Fruit fly (Drosophila melanogaster) whole organism, embryonic: Measurements from ENCODE around the gene CG16789.
A peak's percentile ranks its signal among the peaks of the same experiment; 100 is the strongest.

Experiments
- B-H2 ChIP-seq: fragments of 200-800 bp; sonication (Bioruptor generic); optimal IDR thresholded peaks from 2 replicates; lab custom pipeline; 2018; ENCODE audit warnings: missing biosample characterization, mild to moderate bottlenecking, missing genetic modification characterization
- CG10654 ChIP-seq: fragments of 200-800 bp; sonication (Bioruptor generic); optimal IDR thresholded peaks from 2 replicates; lab custom pipeline; 2016; ENCODE audit warnings: missing biosample characterization, missing genetic modification characterization
- CG11723 ChIP-seq: fragments of 200-800 bp; sonication (Bioruptor generic); optimal IDR thresholded peaks from 2 replicates; lab custom pipeline; 2017; ENCODE audit warnings: missing biosample characterization, mild to moderate bottlenecking, missing genetic modification characterization
- CG15269 ChIP-seq: fragments of 200-800 bp; sonication (Bioruptor generic); optimal IDR thresholded peaks from 2 replicates; lab custom pipeline; 2018; ENCODE audit warnings: missing biosample characterization, mild to moderate bottlenecking, missing genetic modification characterization, moderate library complexity
- CG17328 ChIP-seq: fragments of 200-800 bp; sonication (Bioruptor generic); IDR thresholded peaks from 2 replicates; pipeline ENCODE4 v1.3.6; 2022; ENCODE audit warnings: missing biosample characterization, missing genetic modification characterization
- CG1832 ChIP-seq: fragments of 200-800 bp; sonication (Bioruptor generic); optimal IDR thresholded peaks from 2 replicates; lab custom pipeline; 2017; ENCODE audit warnings: missing biosample characterization, mild to moderate bottlenecking, missing genetic modification characterization, inconsistent platforms
- CG4424 ChIP-seq: fragments of 200-800 bp; sonication (Bioruptor generic); optimal IDR thresholded peaks from 3 replicates; lab custom pipeline; 2016; ENCODE audit warnings: missing biosample characterization, missing genetic modification characterization
- CG6683 ChIP-seq: fragments of 200-800 bp; sonication (Bioruptor generic); optimal IDR thresholded peaks from 2 replicates; lab custom pipeline; 2017; ENCODE audit warnings: missing biosample characterization, mild to moderate bottlenecking, missing genetic modification characterization, missing genetic modification reagents
- CG7556 ChIP-seq: fragments of 200-800 bp; sonication (Bioruptor generic); optimal IDR thresholded peaks from 2 replicates; lab custom pipeline; 2017; ENCODE audit warnings: missing biosample characterization, mild to moderate bottlenecking, missing genetic modification characterization
- CG7786 ChIP-seq: fragments of 200-800 bp; sonication (Bioruptor generic); optimal IDR thresholded peaks from 2 replicates; lab custom pipeline; 2016; ENCODE audit warnings: missing biosample characterization, missing genetic modification characterization
- CG8359 ChIP-seq: fragments of 200-800 bp; sonication (Bioruptor generic); optimal IDR thresholded peaks from 2 replicates; lab custom pipeline; 2017; ENCODE audit warnings: missing biosample characterization, mild to moderate bottlenecking, missing genetic modification characterization, borderline replicate concordance
- CG8924 ChIP-seq: fragments of 200-800 bp; optimal IDR thresholded peaks from 3 replicates; lab custom pipeline; 2019; ENCODE audit warnings: missing biosample characterization, mild to moderate bottlenecking, missing genetic modification characterization, moderate library complexity
- CTCF ChIP-seq: fragments of 200-800 bp; sonication (Bioruptor generic); optimal IDR thresholded peaks from 2 replicates; lab custom pipeline; 2017; ENCODE audit warnings: missing biosample characterization, mild to moderate bottlenecking, missing genetic modification characterization, moderate library complexity
- Deaf1 ChIP-seq: fragments of 200-800 bp; optimal IDR thresholded peaks from 3 replicates; lab custom pipeline; 2019; ENCODE audit warnings: missing biosample characterization, mild to moderate bottlenecking, missing genetic modification characterization, moderate library complexity
- Dip3 ChIP-seq: fragments of 200-800 bp; sonication (Bioruptor generic); optimal IDR thresholded peaks from 3 replicates; lab custom pipeline; 2016; ENCODE audit warnings: missing biosample characterization, missing genetic modification characterization
- E2f1 ChIP-seq: fragments of 200-800 bp; sonication (Bioruptor generic); IDR thresholded peaks from 2 replicates; pipeline ENCODE4 v1.3.6; 2022; ENCODE audit warnings: missing biosample characterization, missing genetic modification characterization
- Hand ChIP-seq: fragments of 200-800 bp; sonication (Bioruptor generic); optimal IDR thresholded peaks from 2 replicates; lab custom pipeline; 2017; ENCODE audit warnings: mild to moderate bottlenecking, missing biosample characterization, missing genetic modification reagents, missing genetic modification characterization
- Jarid2 ChIP-seq: fragments of 200-800 bp; sonication (Bioruptor generic); optimal IDR thresholded peaks from 3 replicates; lab custom pipeline; 2017; ENCODE audit warnings: mild to moderate bottlenecking, missing biosample characterization, missing genetic modification reagents, missing genetic modification characterization
- Mad ChIP-seq: fragments of 200-800 bp; sonication (Bioruptor generic); optimal IDR thresholded peaks from 2 replicates; lab custom pipeline; 2016; ENCODE audit warnings: missing biosample characterization, missing genetic modification characterization
- Med ChIP-seq: fragments of 200-800 bp; sonication (Bioruptor generic); peaks from one replicate; lab custom pipeline; 2016; ENCODE audit warnings: missing biosample characterization, missing genetic modification characterization, mild to moderate bottlenecking, inconsistent platforms, moderate library complexity
- Mes4 ChIP-seq: fragments of 200-800 bp; sonication (Bioruptor generic); optimal IDR thresholded peaks from 2 replicates; lab custom pipeline; 2016; ENCODE audit warnings: missing biosample characterization, missing genetic modification characterization
- Myb ChIP-seq: fragments of 200-800 bp; sonication (Bioruptor generic); optimal IDR thresholded peaks from 2 replicates; lab custom pipeline; 2016; ENCODE audit warnings: missing biosample characterization, missing genetic modification characterization
- NC2β ChIP-seq: fragments of 200-800 bp; sonication (Bioruptor generic); optimal IDR thresholded peaks from 2 replicates; lab custom pipeline; 2016; ENCODE audit warnings: missing biosample characterization, missing genetic modification characterization
- Nf-YA ChIP-seq: fragments of 200-800 bp; sonication (Bioruptor generic); IDR thresholded peaks from 2 replicates; pipeline ENCODE4 v1.3.6; 2022; ENCODE audit warnings: missing biosample characterization, missing genetic modification characterization
- Nf-YB ChIP-seq: fragments of 200-800 bp; sonication (Bioruptor generic); optimal IDR thresholded peaks from 3 replicates; lab custom pipeline; 2019; ENCODE audit warnings: missing biosample characterization, mild to moderate bottlenecking, missing genetic modification characterization, moderate library complexity
- Oli ChIP-seq: fragments of 200-800 bp; sonication (Bioruptor generic); optimal IDR thresholded peaks from 2 replicates; lab custom pipeline; 2018; ENCODE audit warnings: missing biosample characterization, mild to moderate bottlenecking, missing genetic modification characterization, moderate library complexity
- br ChIP-seq: fragments of >200 bp; optimal IDR thresholded peaks from 2 replicates; lab custom pipeline; 2017
- cad ChIP-seq: fragments of >200 bp; optimal IDR thresholded peaks from 2 replicates; lab custom pipeline; 2017; ENCODE audit warnings: missing biosample characterization, missing genetic modification characterization
- crp ChIP-seq, 2 experiments: fragments of 200-800 bp; sonication (Bioruptor generic); optimal IDR thresholded peaks; 2 replicates in 1 of 2; 3 replicates in 1 of 2; lab custom pipeline; 2017; ENCODE audit warnings: missing biosample characterization in 2 of 2, missing genetic modification characterization in 2 of 2, mild to moderate bottlenecking in 1 of 2, moderate library complexity in 1 of 2
- danr ChIP-seq: fragments of 200-800 bp; sonication (Bioruptor generic); IDR thresholded peaks from 2 replicates; pipeline ENCODE4 v1.3.6; 2022; ENCODE audit warnings: missing biosample characterization, missing genetic modification characterization
- disco-r ChIP-seq: fragments of 200-800 bp; sonication (Bioruptor generic); optimal IDR thresholded peaks from 2 replicates; lab custom pipeline; 2016; ENCODE audit warnings: missing biosample characterization, missing genetic modification characterization
- gro ChIP-seq: fragments of 200-800 bp; sonication (Bioruptor generic); optimal IDR thresholded peaks from 2 replicates; lab custom pipeline; 2016; ENCODE audit warnings: missing biosample characterization, missing genetic modification characterization
- ham ChIP-seq: fragments of 200-800 bp; sonication (Bioruptor generic); IDR thresholded peaks from 2 replicates; pipeline ENCODE4 v1.3.6; 2022; ENCODE audit warnings: missing biosample characterization, missing genetic modification characterization
- hbn ChIP-seq: fragments of 200-800 bp; sonication (Bioruptor generic); IDR thresholded peaks from 2 replicates; pipeline ENCODE4 v1.3.6; 2022; ENCODE audit warnings: missing biosample characterization, missing genetic modification characterization; ENCODE audit not compliant: partially characterized antibody
- inv ChIP-seq: fragments of 200-800 bp; sonication (Bioruptor generic); IDR thresholded peaks from 2 replicates; pipeline ENCODE4 v1.3.6; 2022; ENCODE audit warnings: missing biosample characterization, missing genetic modification characterization; ENCODE audit not compliant: partially characterized antibody
- jing ChIP-seq: fragments of 200-800 bp; sonication (Bioruptor generic); optimal IDR thresholded peaks from 2 replicates; lab custom pipeline; 2018; ENCODE audit warnings: missing biosample characterization, mild to moderate bottlenecking, missing genetic modification characterization
- jumu ChIP-seq: fragments of 200-800 bp; sonication (Bioruptor generic); optimal IDR thresholded peaks from 3 replicates; lab custom pipeline; 2016; ENCODE audit warnings: missing biosample characterization, missing genetic modification characterization
- lbe ChIP-seq: fragments of 200-800 bp; sonication (Bioruptor generic); optimal IDR thresholded peaks from 2 replicates; lab custom pipeline; 2016; ENCODE audit warnings: missing biosample characterization, mild to moderate bottlenecking, missing genetic modification characterization
- pum ChIP-seq: fragments of 200-800 bp; sonication (Bioruptor generic); optimal IDR thresholded peaks from 2 replicates; lab custom pipeline; 2016; ENCODE audit warnings: missing biosample characterization, missing genetic modification characterization
- sc ChIP-seq, 3 experiments: fragments of >200 bp in 2 of 3; fragments of 200-800 bp in 1 of 3; sonication (Bioruptor generic) in 1 of 3; optimal IDR thresholded peaks; 2 replicates in 2 of 3; 3 replicates in 1 of 3; lab custom pipeline; 2017; ENCODE audit warnings: mild to moderate bottlenecking in 1 of 3, missing biosample characterization in 1 of 3, missing genetic modification characterization in 1 of 3, missing genetic modification reagents in 1 of 3
- scrt ChIP-seq: fragments of 200-800 bp; sonication (Bioruptor generic); optimal IDR thresholded peaks from 2 replicates; lab custom pipeline; 2018; ENCODE audit warnings: missing biosample characterization, mild to moderate bottlenecking, missing genetic modification characterization, moderate library complexity
- sna ChIP-seq: fragments of 200-800 bp; sonication (Bioruptor generic); IDR thresholded peaks from 2 replicates; pipeline ENCODE4 v1.3.6; 2022; ENCODE audit warnings: missing biosample characterization, missing genetic modification characterization; ENCODE audit not compliant: partially characterized antibody
- sob ChIP-seq: fragments of 200-800 bp; sonication (Bioruptor generic); IDR thresholded peaks from 2 replicates; pipeline ENCODE4 v1.3.6; 2022; ENCODE audit warnings: missing biosample characterization, missing genetic modification characterization
- ttk ChIP-seq: fragments of 200-800 bp; sonication (Bioruptor generic); IDR thresholded peaks from 2 replicates; pipeline ENCODE4 v2.1.2; 2022; ENCODE audit warnings: missing biosample characterization, missing genetic modification characterization
- unpg ChIP-seq: fragments of 200-800 bp; sonication (Bioruptor generic); optimal IDR thresholded peaks from 3 replicates; lab custom pipeline; 2018; ENCODE audit warnings: missing biosample characterization, mild to moderate bottlenecking, missing genetic modification characterization, moderate library complexity
- vnd ChIP-seq: fragments of 200-800 bp; sonication (Bioruptor generic); IDR thresholded peaks from 3 replicates; pipeline ENCODE4 v1.3.6; 2022; ENCODE audit warnings: missing biosample characterization, missing genetic modification characterization; ENCODE audit not compliant: partially characterized antibody
- zen2 ChIP-seq: fragments of 200-800 bp; sonication (Bioruptor generic); IDR thresholded peaks from 3 replicates; pipeline ENCODE4 v1.3.6; 2022; ENCODE audit warnings: missing biosample characterization, missing genetic modification characterization; ENCODE audit not compliant: partially characterized antibody
- zf30C ChIP-seq: fragments of 200-800 bp; sonication (Bioruptor generic); optimal IDR thresholded peaks from 3 replicates; lab custom pipeline; 2018; ENCODE audit warnings: missing biosample characterization, mild to moderate bottlenecking, missing genetic modification characterization

CG16789 gene

DNA sequence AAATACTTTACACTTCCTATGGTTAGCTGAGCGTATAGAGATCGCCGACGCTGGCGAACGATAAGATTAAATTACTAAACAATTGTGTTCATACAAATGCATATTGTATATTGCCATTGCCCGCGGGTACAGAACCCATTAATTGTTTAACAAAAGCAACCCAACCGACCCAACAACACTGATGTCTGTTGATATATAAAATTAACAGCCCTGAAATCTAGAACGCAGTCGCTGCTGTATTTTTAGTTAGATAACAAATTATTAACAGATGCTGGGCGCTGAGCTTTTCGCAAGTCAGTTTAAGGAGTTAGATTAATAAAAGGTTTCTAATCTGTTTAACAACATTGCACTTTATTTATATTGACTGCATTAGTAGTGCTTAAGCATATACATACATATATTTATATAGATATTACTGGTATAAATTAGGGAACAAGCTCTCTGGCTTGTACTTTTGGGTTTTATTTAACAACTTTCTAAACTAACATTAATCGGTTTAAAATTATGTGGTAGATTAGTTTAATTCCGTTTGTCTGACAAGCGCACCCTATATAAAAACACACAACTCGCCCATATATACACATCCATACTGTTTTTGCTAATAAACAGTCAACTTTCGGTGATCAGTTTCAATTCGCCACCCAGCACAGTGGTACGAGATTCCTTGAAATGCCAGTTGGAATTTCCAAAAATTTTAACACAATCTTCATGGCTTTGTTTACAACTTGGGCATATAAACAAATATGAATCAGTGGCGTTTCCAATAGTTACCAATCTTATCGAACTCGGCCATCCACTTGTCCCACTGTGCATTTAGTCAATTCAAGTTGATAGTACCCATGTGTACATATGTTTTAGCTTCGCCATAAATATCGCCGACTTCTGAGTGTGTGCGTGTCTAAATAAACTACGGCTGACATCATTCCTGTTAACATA lies 37.8 kb upstream of the CG16789 start (continued):
- TF ChIP-seq lbe (GFP tag; lab: Kevin White, UChicago) = peak; percentile 95
- peak; percentile 76 for TF ChIP-seq CG17328 (GFP tag; lab: Robert Waterston, UW)
- peak; percentile 86 for TF ChIP-seq Dip3 (GFP tag; lab: Kevin White, UChicago)
- TF ChIP-seq disco-r (GFP tag; lab: Kevin White, UChicago) = peak; percentile 82
- TF ChIP-seq crp (GFP tag; optimal IDR thresholded peaks at IDR 0.05; lab: Kevin White, UChicago) = peak in 1 of 2 experiments; percentile 33
- TF ChIP-seq cad (GFP tag; lab: Kevin White, UChicago) = no peak
- peak; percentile 55 for TF ChIP-seq Mes4 (GFP tag; lab: Kevin White, UChicago)
- TF ChIP-seq ham = peak; percentile 68; the same call in 1 of the 2 replicates
- peak; percentile 98 for TF ChIP-seq gro (GFP tag; lab: Kevin White, UChicago)
- TF ChIP-seq zen2 (GFP tag; lab: Robert Waterston, UW) = no peak
- peak; percentile 80 for TF ChIP-seq CG7556 (GFP tag; lab: Kevin White, UChicago)
- TF ChIP-seq Myb (GFP tag; lab: Kevin White, UChicago) = peak; percentile 77
- no peak for TF ChIP-seq jing
- TF ChIP-seq CTCF (GFP tag; lab: Kevin White, UChicago) = no peak
- no peak for TF ChIP-seq CG1832
- TF ChIP-seq E2f1 = peak; percentile 92
- no peak for TF ChIP-seq sna (GFP tag; lab: Robert Waterston, UW)
- peak; percentile 82 for TF ChIP-seq pum (GFP tag; lab: Kevin White, UChicago)
- TF ChIP-seq Hand (GFP tag; lab: Kevin White, UChicago) = peak; percentile 67
- TF ChIP-seq B-H2 = peak; percentile 53
- peak; percentile 79 for TF ChIP-seq Nf-YA (GFP tag; lab: Robert Waterston, UW)
- no peak for TF ChIP-seq br
- TF ChIP-seq CG8359 = peak; percentile 58
- TF ChIP-seq CG11723 (GFP tag; lab: Kevin White, UChicago) = no peak
- peak; percentile 35; the same call in 1 of the 2 replicates for TF ChIP-seq inv (GFP tag; lab: Robert Waterston, UW)
- peak; percentile 84 for TF ChIP-seq NC2β (GFP tag; lab: Kevin White, UChicago)
- TF ChIP-seq Mad (GFP tag; lab: Kevin White, UChicago) = peak; percentile 74
- peak; percentile 66 for TF ChIP-seq Deaf1 (tag; lab: Kevin White, UChicago)
- peak; percentile 84 for TF ChIP-seq CG4424 (GFP tag; lab: Kevin White, UChicago)
- TF ChIP-seq CG6683 (GFP tag; lab: Kevin White, UChicago) = peak; percentile 86
- TF ChIP-seq Nf-YB (GFP tag; lab: Kevin White, UChicago) = peak; percentile 24
- TF ChIP-seq Oli = peak; percentile 75
- TF ChIP-seq sc (optimal IDR thresholded peaks at IDR 0.05; lab: Kevin White, UChicago) = no peak
- TF ChIP-seq sc (GFP tag; optimal IDR thresholded peaks at IDR 0.05; lab: Kevin White, UChicago) = peak; percentile 17
- peak; percentile 87 for TF ChIP-seq CG15269 (tag; lab: Kevin White, UChicago)
- no peak for TF ChIP-seq zf30C
- peak; percentile 95 for TF ChIP-seq sob (GFP tag; lab: Robert Waterston, UW)
- TF ChIP-seq Med (GFP tag; lab: Kevin White, UChicago) = peak; percentile 100
- no peak for TF ChIP-seq Jarid2
- TF ChIP-seq CG8924 = peak; percentile 77
- peak; percentile 78 for TF ChIP-seq danr
- peak; percentile 86 for TF ChIP-seq CG10654
- TF ChIP-seq scrt = peak; percentile 87
- no peak for TF ChIP-seq hbn (GFP tag; lab: Robert Waterston, UW)
- peak; percentile 87 for TF ChIP-seq CG7786 (GFP tag; lab: Kevin White, UChicago)
- peak; percentile 82 for TF ChIP-seq ttk
- 0 out of 3 replicates have a peak, but pooled peaks have one; percentile 23 for TF ChIP-seq vnd (GFP tag; lab: Robert Waterston, UW)
- TF ChIP-seq unpg (GFP tag; lab: Kevin White, UChicago) = peak; percentile 92
- peak; percentile 90 for TF ChIP-seq jumu (GFP tag; lab: Kevin White, UChicago)
